Fruit fly (Drosophila melanogaster) whole organism, embryonic: ENCODE measurements around the gene CG11920.

Source experiments
- ATbp ChIP-seq: fragments of 200-800 bp; sonication (Bioruptor generic); optimal IDR thresholded peaks from 2 replicates; lab custom pipeline; 2017; ENCODE audit warnings: missing biosample characterization, mild to moderate bottlenecking, missing genetic modification characterization, missing genetic modification reagents
- Atf6 ChIP-seq: fragments of 200-800 bp; sonication (Bioruptor generic); IDR thresholded peaks from 2 replicates; pipeline ENCODE4 v1.3.6; 2022; ENCODE audit warnings: missing biosample characterization, missing genetic modification characterization
- Bgb ChIP-seq: fragments of 200-800 bp; sonication (Bioruptor generic); IDR thresholded peaks from 2 replicates; pipeline ENCODE4 v1.3.6; 2022; ENCODE audit warnings: missing biosample characterization, missing genetic modification characterization; ENCODE audit not compliant: partially characterized antibody
- Blimp-1 ChIP-seq: fragments of 200-800 bp; sonication (Bioruptor generic); optimal IDR thresholded peaks from 3 replicates; lab custom pipeline; 2018; ENCODE audit warnings: missing biosample characterization, missing genetic modification characterization, mild to moderate bottlenecking, moderate library complexity, missing genetic modification reagents
- CG1024 ChIP-seq: fragments of 200-800 bp; sonication (Bioruptor generic); IDR thresholded peaks from 2 replicates; pipeline ENCODE4 v1.3.6; 2022; ENCODE audit warnings: missing biosample characterization, missing genetic modification characterization
- CG11247 ChIP-seq: fragments of 200-800 bp; sonication (Bioruptor generic); IDR thresholded peaks from 2 replicates; pipeline ENCODE4 v1.3.6; 2022; ENCODE audit warnings: missing biosample characterization, missing genetic modification characterization
- CG11696 ChIP-seq: fragments of 200-800 bp; sonication (Bioruptor generic); IDR thresholded peaks from 2 replicates; pipeline ENCODE4 v1.3.6; 2022; ENCODE audit warnings: missing biosample characterization, missing genetic modification characterization
- CG12659 ChIP-seq: fragments of 200-800 bp; sonication (Bioruptor generic); optimal IDR thresholded peaks from 3 replicates; lab custom pipeline; 2017; ENCODE audit warnings: mild to moderate bottlenecking, missing biosample characterization, missing genetic modification reagents, missing genetic modification characterization
- CG15696 ChIP-seq: fragments of 200-800 bp; sonication (Bioruptor generic); optimal IDR thresholded peaks from 2 replicates; lab custom pipeline; 2019; ENCODE audit warnings: missing biosample characterization, mild to moderate bottlenecking, missing genetic modification characterization, moderate library complexity
- CG16863 ChIP-seq: fragments of 200-800 bp; sonication (Bioruptor generic); optimal IDR thresholded peaks from 3 replicates; lab custom pipeline; 2016; ENCODE audit warnings: missing biosample characterization, missing genetic modification characterization
- CG1792 ChIP-seq: fragments of 200-800 bp; sonication (Bioruptor generic); optimal IDR thresholded peaks from 2 replicates; lab custom pipeline; 2016; ENCODE audit warnings: missing biosample characterization, missing genetic modification characterization
- CG3163 ChIP-seq: fragments of 200-800 bp; sonication (Bioruptor generic); optimal IDR thresholded peaks from 3 replicates; lab custom pipeline; 2016; ENCODE audit warnings: missing biosample characterization, missing genetic modification characterization
- CG34224 ChIP-seq: fragments of 200-800 bp; sonication (Bioruptor generic); IDR thresholded peaks from 3 replicates; pipeline ENCODE4 v1.3.6; 2022; ENCODE audit warnings: missing biosample characterization, missing genetic modification characterization; ENCODE audit not compliant: partially characterized antibody
- CG3847 ChIP-seq: fragments of 200-800 bp; sonication (Bioruptor generic); IDR thresholded peaks from 2 replicates; pipeline ENCODE4 v1.3.6; 2022; ENCODE audit warnings: missing biosample characterization, missing genetic modification characterization
- CG4707 ChIP-seq: fragments of 200-800 bp; sonication (Bioruptor generic); optimal IDR thresholded peaks from 2 replicates; lab custom pipeline; 2018; ENCODE audit warnings: missing biosample characterization, mild to moderate bottlenecking, missing genetic modification characterization, moderate library complexity
- CG6813 ChIP-seq: fragments of 200-800 bp; sonication (Bioruptor generic); optimal IDR thresholded peaks from 2 replicates; lab custom pipeline; 2017; ENCODE audit warnings: missing biosample characterization, missing genetic modification characterization, mild to moderate bottlenecking, moderate library complexity, missing genetic modification reagents
- CG7372 ChIP-seq: fragments of 200-800 bp; sonication (Bioruptor generic); IDR thresholded peaks from 2 replicates; pipeline ENCODE4 v1.3.6; 2022; ENCODE audit warnings: missing biosample characterization, missing genetic modification characterization
- CG8089 ChIP-seq: fragments of 200-800 bp; sonication (Bioruptor generic); optimal IDR thresholded peaks from 3 replicates; lab custom pipeline; 2016; ENCODE audit warnings: missing biosample characterization, missing genetic modification characterization
- CG9727 ChIP-seq: fragments of 200-800 bp; sonication (Bioruptor generic); optimal IDR thresholded peaks from 3 replicates; lab custom pipeline; 2017; ENCODE audit warnings: missing biosample characterization, mild to moderate bottlenecking, missing genetic modification characterization
- CHES-1-like ChIP-seq: fragments of 200-800 bp; sonication (Bioruptor generic); optimal IDR thresholded peaks from 2 replicates; lab custom pipeline; 2016; ENCODE audit warnings: missing biosample characterization, missing genetic modification characterization
- D ChIP-seq, 2 experiments: fragments of 200-800 bp in 1 of 2; fragments of >200 bp in 1 of 2; sonication (Bioruptor generic) in 1 of 2; optimal IDR thresholded peaks; 2 replicates in 1 of 2; 3 replicates in 1 of 2; lab custom pipeline; 2017; ENCODE audit warnings: mild to moderate bottlenecking in 1 of 2, missing biosample characterization in 1 of 2, missing genetic modification characterization in 1 of 2, missing genetic modification reagents in 1 of 2
- Dref ChIP-seq: fragments of 200-800 bp; sonication (Bioruptor generic); IDR thresholded peaks from 2 replicates; pipeline ENCODE4 v1.3.6; 2022; ENCODE audit warnings: missing biosample characterization, missing genetic modification characterization
- Hey ChIP-seq: fragments of 200-800 bp; sonication (Bioruptor generic); optimal IDR thresholded peaks from 3 replicates; lab custom pipeline; 2018; ENCODE audit warnings: missing biosample characterization, mild to moderate bottlenecking, missing genetic modification characterization
- HmgZ ChIP-seq: fragments of 200-800 bp; sonication (Bioruptor generic); optimal IDR thresholded peaks from 2 replicates; lab custom pipeline; 2018; ENCODE audit warnings: missing biosample characterization, mild to moderate bottlenecking, missing genetic modification characterization
- Hmr ChIP-seq: fragments of 200-800 bp; sonication (Bioruptor generic); optimal IDR thresholded peaks from 3 replicates; lab custom pipeline; 2017; ENCODE audit warnings: mild to moderate bottlenecking, missing biosample characterization, missing genetic modification reagents, missing genetic modification characterization
- Med ChIP-seq: fragments of 200-800 bp; sonication (Bioruptor generic); peaks from one replicate; lab custom pipeline; 2016; ENCODE audit warnings: missing biosample characterization, missing genetic modification characterization, mild to moderate bottlenecking, inconsistent platforms, moderate library complexity
- NC2α ChIP-seq: fragments of 200-800 bp; sonication (Bioruptor generic); optimal IDR thresholded peaks from 2 replicates; lab custom pipeline; 2016; ENCODE audit warnings: missing biosample characterization, missing genetic modification characterization
- Ptx1 ChIP-seq: fragments of 200-800 bp; sonication (Bioruptor generic); IDR thresholded peaks from 2 replicates; pipeline ENCODE4 v1.3.6; 2022; ENCODE audit warnings: missing biosample characterization, missing genetic modification characterization
- Scr ChIP-seq: fragments of 200-800 bp; sonication (Bioruptor generic); IDR thresholded peaks from 2 replicates; pipeline ENCODE4 v1.3.6; 2022; ENCODE audit warnings: missing biosample characterization, missing genetic modification characterization; ENCODE audit not compliant: partially characterized antibody
- Sin3A ChIP-seq: fragments of >200 bp; optimal IDR thresholded peaks from 2 replicates; lab custom pipeline; 2018
- Sox102F ChIP-seq: fragments of 200-800 bp; sonication (Bioruptor generic); optimal IDR thresholded peaks from 2 replicates; lab custom pipeline; 2018; ENCODE audit warnings: missing biosample characterization, mild to moderate bottlenecking, missing genetic modification characterization, moderate library complexity
- az2 ChIP-seq: fragments of 200-800 bp; sonication (Bioruptor generic); optimal IDR thresholded peaks from 3 replicates; lab custom pipeline; 2016; ENCODE audit warnings: missing biosample characterization, missing genetic modification characterization
- cato ChIP-seq: fragments of 200-800 bp; sonication (Bioruptor generic); optimal IDR thresholded peaks from 2 replicates; lab custom pipeline; 2016; ENCODE audit warnings: missing biosample characterization, missing genetic modification characterization, borderline replicate concordance
- crol ChIP-seq: fragments of 200-800 bp; sonication (Bioruptor generic); IDR thresholded peaks from 2 replicates; pipeline ENCODE4 v1.3.6; 2022; ENCODE audit warnings: missing biosample characterization, missing genetic modification characterization
- dpn ChIP-seq, 2 experiments: fragments of 200-800 bp; sonication (Bioruptor generic); optimal IDR thresholded peaks; 3 replicates each; lab custom pipeline; 2016; ENCODE audit warnings: missing biosample characterization in 2 of 2, missing genetic modification characterization in 2 of 2
- fd64A ChIP-seq: fragments of 200-800 bp; sonication (Bioruptor generic); optimal IDR thresholded peaks from 3 replicates; lab custom pipeline; 2018; ENCODE audit warnings: missing biosample characterization, mild to moderate bottlenecking, missing genetic modification characterization
- ham ChIP-seq: fragments of 200-800 bp; sonication (Bioruptor generic); IDR thresholded peaks from 2 replicates; pipeline ENCODE4 v1.3.6; 2022; ENCODE audit warnings: missing biosample characterization, missing genetic modification characterization
- ind ChIP-seq: fragments of 200-800 bp; sonication (Bioruptor generic); optimal IDR thresholded peaks from 3 replicates; lab custom pipeline; 2016; ENCODE audit warnings: missing biosample characterization, missing genetic modification characterization
- jing ChIP-seq: fragments of 200-800 bp; sonication (Bioruptor generic); optimal IDR thresholded peaks from 2 replicates; lab custom pipeline; 2018; ENCODE audit warnings: missing biosample characterization, mild to moderate bottlenecking, missing genetic modification characterization
- kay ChIP-seq: fragments of 200-800 bp; sonication (Bioruptor generic); optimal IDR thresholded peaks from 2 replicates; lab custom pipeline; 2016; ENCODE audit warnings: missing biosample characterization, missing genetic modification characterization
- lbe ChIP-seq: fragments of 200-800 bp; sonication (Bioruptor generic); optimal IDR thresholded peaks from 2 replicates; lab custom pipeline; 2016; ENCODE audit warnings: missing biosample characterization, mild to moderate bottlenecking, missing genetic modification characterization
- oc ChIP-seq: fragments of 200-800 bp; sonication (Bioruptor generic); optimal IDR thresholded peaks from 2 replicates; lab custom pipeline; 2018; ENCODE audit warnings: missing biosample characterization, mild to moderate bottlenecking, missing genetic modification characterization, moderate library complexity
- prd ChIP-seq, 3 experiments: fragments of >200 bp in 2 of 3; fragments of 200-800 bp in 1 of 3; sonication (Bioruptor generic) in 1 of 3; optimal IDR thresholded peaks in 2 of 3; IDR thresholded peaks in 1 of 3; 2 replicates in 2 of 3; 3 replicates in 1 of 3; pipeline versions ENCODE4 v1.3.6 to Lab custom; 2017 to 2022; ENCODE audit warnings: missing biosample characterization in 1 of 3, missing genetic modification characterization in 1 of 3
- run ChIP-seq: fragments of 200-800 bp; sonication (Bioruptor generic); optimal IDR thresholded peaks from 3 replicates; lab custom pipeline; 2018; ENCODE audit warnings: missing biosample characterization, mild to moderate bottlenecking, missing genetic modification characterization
- sima ChIP-seq: fragments of 200-800 bp; sonication (Bioruptor generic); optimal IDR thresholded peaks from 2 replicates; lab custom pipeline; 2016; ENCODE audit warnings: missing biosample characterization, missing genetic modification characterization
- sug ChIP-seq: fragments of 200-800 bp; optimal IDR thresholded peaks from 2 replicates; lab custom pipeline; 2019; ENCODE audit warnings: missing biosample characterization, mild to moderate bottlenecking, missing genetic modification characterization, moderate library complexity
- z ChIP-seq: fragments of 200-800 bp; sonication (Bioruptor generic); IDR thresholded peaks from 3 replicates; pipeline ENCODE4 v1.3.6; 2022; ENCODE audit warnings: missing biosample characterization, missing genetic modification characterization

CG11920 gene

dm6 chr3R:25074558-25074964, at the start of gene CG11920, which contains the start of gene shams (continued):
- TF ChIP-seq Bgb (GFP tag; lab: Robert Waterston, UW) (peak; percentile 60), CG16863 (GFP tag; lab: Kevin White, UChicago) (no peak), Dref (peak; percentile 71), CG8089 (GFP tag; lab: Kevin White, UChicago) (no peak), CG12659 (GFP tag; lab: Kevin White, UChicago) (peak; percentile 54), Ptx1 (GFP tag; lab: Robert Waterston, UW) (no peak), Scr (GFP tag; lab: Robert Waterston, UW) (peak; percentile 66), Hmr (GFP tag; lab: Kevin White, UChicago) (no peak), CG4707 (GFP tag; lab: Kevin White, UChicago) (no peak), CG3163 (GFP tag; lab: Kevin White, UChicago) (no peak), dpn (GFP tag; optimal IDR thresholded peaks at IDR 0.05; lab: Kevin White, UChicago) (peak in 1 of 2 experiments; percentile 6), prd (optimal IDR thresholded peaks at IDR 0.05; lab: Kevin White, UChicago) (no peak), prd (GFP tag; IDR thresholded peaks at IDR 0.05; lab: Robert Waterston, UW) (no peak), lbe (GFP tag; lab: Kevin White, UChicago) (peak; percentile 59), az2 (GFP tag; lab: Kevin White, UChicago) (peak; percentile 2), kay (GFP tag; lab: Kevin White, UChicago) (no peak), CG34224 (GFP tag; lab: Robert Waterston, UW) (peak; percentile 73; the same call in 1 of the 3 replicates), sug (no peak)

dm6 chr3R:25024895-25025557, 49.7 kb upstream of the CG11920 start, which contains the start of the genes EMC6 and Hr96:
Gene EMC6, minus strand, starts transcription at chr3R:25025017.
Gene Hr96, plus strand, starts transcription at chr3R:25025235.
- TF ChIP-seq CG11247, result peak; percentile 93
- TF ChIP-seq CG1024 (GFP tag; lab: Robert Waterston, UW), result peak; percentile 81
- peak; percentile 94 for TF ChIP-seq ind (GFP tag; lab: Kevin White, UChicago)
- peak; percentile 93 for TF ChIP-seq Sox102F (GFP tag; lab: Kevin White, UChicago)
- peak; percentile 81 for TF ChIP-seq CG11696 (GFP tag; lab: Robert Waterston, UW)
- peak; percentile 70 for TF ChIP-seq Sin3A (lab: Kevin White, UChicago)
- peak; percentile 84 for TF ChIP-seq ham (GFP tag; lab: Robert Waterston, UW)
- peak; percentile 76 for TF ChIP-seq fd64A (GFP tag; lab: Kevin White, UChicago)
- TF ChIP-seq Atf6 (GFP tag; lab: Robert Waterston, UW), result peak; percentile 93
- peak; percentile 92 for TF ChIP-seq cato (GFP tag; lab: Kevin White, UChicago)
- peak; percentile 89 for TF ChIP-seq Blimp-1
- peak; percentile 86 for TF ChIP-seq CG6813 (GFP tag; lab: Kevin White, UChicago)
- TF ChIP-seq CG15696 (tag; lab: Kevin White, UChicago), result peak; percentile 92
- peak; percentile 7; the same call in 1 of the 3 replicates for TF ChIP-seq z (GFP tag; lab: Robert Waterston, UW)
- TF ChIP-seq Hey (tag; lab: Kevin White, UChicago), result peak; percentile 67
- TF ChIP-seq sima, result peak; percentile 36
- TF ChIP-seq dpn (GFP tag; optimal IDR thresholded peaks at IDR 0.05; lab: Kevin White, UChicago), result peak; percentile 94 to 95
- peak; percentile 93 for TF ChIP-seq CG9727 (GFP tag; lab: Kevin White, UChicago)
- TF ChIP-seq CG1792 (GFP tag; lab: Kevin White, UChicago), result peak; percentile 87
- peak; percentile 91 for TF ChIP-seq CHES-1-like (GFP tag; lab: Kevin White, UChicago)
- TF ChIP-seq oc (tag; lab: Kevin White, UChicago), result no peak
- TF ChIP-seq D (optimal IDR thresholded peaks at IDR 0.05; lab: Kevin White, UChicago), result no peak
- TF ChIP-seq D (GFP tag; optimal IDR thresholded peaks at IDR 0.05; lab: Kevin White, UChicago), result peak; percentile 82
- TF ChIP-seq NC2α (GFP tag; lab: Kevin White, UChicago), result peak; percentile 80
- peak; percentile 91 for TF ChIP-seq CG7372
- TF ChIP-seq HmgZ (tag; lab: Kevin White, UChicago), result peak; percentile 98
- peak; percentile 99 for TF ChIP-seq Med (GFP tag; lab: Kevin White, UChicago)
- TF ChIP-seq jing, result peak; percentile 80
- peak; percentile 76 for TF ChIP-seq run
- peak; percentile 95 for TF ChIP-seq CG3847 (GFP tag; lab: Robert Waterston, UW)
- peak; percentile 84 for TF ChIP-seq ATbp (GFP tag; lab: Kevin White, UChicago)
- peak; percentile 95 for TF ChIP-seq crol (GFP tag; lab: Robert Waterston, UW)
